Worm (Caenorhabditis elegans) whole organism, L4 larva: ENCODE results near the gene selt-1.1.

Experiments
- F10B5.3 ChIP-seq: sonication (generic microtip); optimal IDR thresholded peaks from 2 replicates; lab custom pipeline; 2016; ENCODE audit warnings: mild to moderate bottlenecking, missing genetic modification characterization, missing compliant biosample characterization
- F44E2.7 ChIP-seq: fragments of 200-800 bp; sonication (Bioruptor generic); IDR thresholded peaks from 2 replicates; pipeline ENCODE4 v2.1.2; 2022; ENCODE audit warnings: missing genetic modification characterization, missing compliant biosample characterization
- T20F7.1 ChIP-seq: fragments of 200-800 bp; sonication (Bioruptor generic); optimal IDR thresholded peaks from 2 replicates; lab custom pipeline; 2018; ENCODE audit warnings: mild to moderate bottlenecking, missing genetic modification characterization, missing compliant biosample characterization
- T26A8.4 ChIP-seq: fragments of 200-800 bp; sonication (Bioruptor generic); IDR thresholded peaks from 2 replicates; pipeline ENCODE4 v1.3.6; 2022; ENCODE audit warnings: missing genetic modification characterization, missing compliant biosample characterization
- Y75B8A.6 ChIP-seq: fragments of 200-800 bp; sonication (Bioruptor generic); IDR thresholded peaks from 2 replicates; pipeline ENCODE4 v1.3.6; 2022; ENCODE audit warnings: missing genetic modification reagents, missing genetic modification characterization, missing compliant biosample characterization
- ZK337.2 ChIP-seq: fragments of 200-800 bp; sonication (Bioruptor generic); IDR thresholded peaks from 2 replicates; pipeline ENCODE4 v1.3.6; 2022; ENCODE audit warnings: missing genetic modification reagents, missing genetic modification characterization, missing compliant biosample characterization
- aly-2 ChIP-seq: sonication (generic microtip); optimal IDR thresholded peaks from 2 replicates; lab custom pipeline; 2018; ENCODE audit warnings: missing biosample characterization, missing genetic modification characterization
- ceh-28 ChIP-seq: fragments of 150-350 bp; optimal IDR thresholded peaks from 2 replicates; lab custom pipeline; 2014; ENCODE audit warnings: missing biosample characterization, missing genetic modification reagents, missing genetic modification characterization
- ceh-62 ChIP-seq: sonication (generic microtip); optimal IDR thresholded peaks from 2 replicates; lab custom pipeline; 2017; ENCODE audit warnings: missing biosample characterization, missing genetic modification characterization
- ces-1 ChIP-seq: fragments of 150-350 bp; sonication (generic microtip); optimal IDR thresholded peaks from 4 replicates; lab custom pipeline; 2014; ENCODE audit warnings: missing biosample characterization, missing genetic modification reagents, missing genetic modification characterization
- cey-2 ChIP-seq: sonication (generic microtip); optimal IDR thresholded peaks from 3 replicates; lab custom pipeline; 2017; ENCODE audit warnings: missing genetic modification characterization, mild to moderate bottlenecking, missing compliant biosample characterization, antibody characterized with exemption, borderline replicate concordance; ENCODE audit not compliant: insufficient read depth
- ctbp-1 ChIP-seq: fragments of 200-800 bp; sonication (Bioruptor generic); IDR thresholded peaks from 2 replicates; pipeline ENCODE4 v1.3.6; 2022; ENCODE audit warnings: missing genetic modification reagents, missing genetic modification characterization, missing compliant biosample characterization
- daf-8 ChIP-seq: fragments of 200-800 bp; sonication (Bioruptor generic); IDR thresholded peaks from 2 replicates; pipeline ENCODE4 v1.3.6; 2022; ENCODE audit warnings: missing genetic modification characterization, missing compliant biosample characterization
- dmd-9 ChIP-seq: fragments of 200-800 bp; sonication (Bioruptor generic); IDR thresholded peaks from 2 replicates; pipeline ENCODE4 v1.3.6; 2022; ENCODE audit warnings: missing genetic modification reagents, missing genetic modification characterization, missing compliant biosample characterization
- dpl-1 ChIP-seq: fragments of 150-350 bp; optimal IDR thresholded peaks from 2 replicates; lab custom pipeline; 2014; ENCODE audit warnings: missing biosample characterization, missing genetic modification reagents, missing genetic modification characterization
- dve-1 ChIP-seq: sonication (generic microtip); optimal IDR thresholded peaks from 2 replicates; lab custom pipeline; 2017; ENCODE audit warnings: antibody characterized with exemption, mild to moderate bottlenecking, missing genetic modification characterization, missing compliant biosample characterization; ENCODE audit not compliant: insufficient read depth
- egl-43 ChIP-seq: fragments of 200-800 bp; sonication (Bioruptor generic); IDR thresholded peaks from 2 replicates; pipeline ENCODE4 v1.3.6; 2022; ENCODE audit warnings: missing genetic modification reagents, missing genetic modification characterization, missing compliant biosample characterization
- fkh-10 ChIP-seq: fragments of 150-350 bp; optimal IDR thresholded peaks from 2 replicates; lab custom pipeline; 2014; ENCODE audit warnings: missing biosample characterization, missing genetic modification reagents, missing genetic modification characterization
- gei-8 ChIP-seq: fragments of 200-800 bp; sonication (Bioruptor generic); optimal IDR thresholded peaks from 2 replicates; lab custom pipeline; 2018; ENCODE audit warnings: mild to moderate bottlenecking, missing genetic modification characterization, missing compliant biosample characterization
- hif-1 ChIP-seq, 2 experiments: sonication (generic microtip); optimal IDR thresholded peaks; 2 replicates each; lab custom pipeline; 2016 to 2017; ENCODE audit warnings: missing compliant biosample characterization in 2 of 2, missing genetic modification characterization in 2 of 2, missing genetic modification reagents in 2 of 2, missing genotype in 2 of 2, mild to moderate bottlenecking in 1 of 2
- hlh-11 ChIP-seq: fragments of 200-800 bp; sonication (Bioruptor generic); optimal IDR thresholded peaks from 2 replicates; lab custom pipeline; 2018; ENCODE audit warnings: mild to moderate bottlenecking, missing genetic modification characterization, missing compliant biosample characterization
- hlh-30 ChIP-seq: sonication (generic microtip); optimal IDR thresholded peaks from 2 replicates; lab custom pipeline; 2017; ENCODE audit warnings: antibody characterized with exemption, mild to moderate bottlenecking, missing genetic modification characterization, missing compliant biosample characterization; ENCODE audit not compliant: insufficient read depth
- hmg-1.1 ChIP-seq: fragments of 200-800 bp; sonication (Bioruptor generic); IDR thresholded peaks from 2 replicates; pipeline ENCODE4 v1.3.6; 2022; ENCODE audit warnings: missing genetic modification reagents, missing genetic modification characterization, missing compliant biosample characterization
- lim-7 ChIP-seq: fragments of 200-800 bp; sonication (Bioruptor generic); IDR thresholded peaks from 2 replicates; pipeline ENCODE4 v1.3.6; 2022; ENCODE audit warnings: missing genetic modification characterization, missing compliant biosample characterization
- lin-13 ChIP-seq: fragments of 150-350 bp; optimal IDR thresholded peaks from 2 replicates; lab custom pipeline; 2014; ENCODE audit warnings: missing biosample characterization, missing genetic modification reagents, missing genetic modification characterization
- lin-29 ChIP-seq: fragments of 200-800 bp; sonication (Bioruptor generic); IDR thresholded peaks from 2 replicates; pipeline ENCODE4 v1.3.6; 2022; ENCODE audit warnings: missing genetic modification reagents, missing genetic modification characterization, missing compliant biosample characterization
- lin-38 ChIP-seq: fragments of 200-800 bp; sonication (Bioruptor generic); IDR thresholded peaks from 2 replicates; pipeline ENCODE4 v1.3.6; 2022; ENCODE audit warnings: missing genetic modification reagents, missing genetic modification characterization, missing compliant biosample characterization
- lin-39 ChIP-seq: fragments of 150-350 bp; optimal IDR thresholded peaks from 2 replicates; lab custom pipeline; 2014; ENCODE audit warnings: missing biosample characterization, missing genetic modification reagents, missing genetic modification characterization
- madf-9 ChIP-seq: fragments of 200-800 bp; sonication (Bioruptor generic); conservative IDR thresholded peaks from 2 replicates; pipeline ENCODE4 v1.3.6; 2022; ENCODE audit warnings: missing genetic modification reagents, missing genetic modification characterization, missing compliant biosample characterization
- nhr-10 ChIP-seq: fragments of 150-350 bp; optimal IDR thresholded peaks from 2 replicates; lab custom pipeline; 2014; ENCODE audit warnings: missing biosample characterization, missing genetic modification characterization
- nhr-102 ChIP-seq: sonication (generic microtip); optimal IDR thresholded peaks from 2 replicates; lab custom pipeline; 2016; ENCODE audit warnings: mild to moderate bottlenecking, missing genetic modification characterization, moderate library complexity, missing compliant biosample characterization
- nhr-11 ChIP-seq: fragments of 150-350 bp; optimal IDR thresholded peaks from 2 replicates; lab custom pipeline; 2014; ENCODE audit warnings: missing biosample characterization, missing genetic modification characterization
- nhr-41 ChIP-seq: fragments of 200-800 bp; sonication (Bioruptor generic); IDR thresholded peaks from 2 replicates; pipeline ENCODE4 v1.3.6; 2022; ENCODE audit warnings: missing genetic modification reagents, missing genetic modification characterization, missing compliant biosample characterization
- nhr-48 ChIP-seq: sonication (generic microtip); optimal IDR thresholded peaks from 2 replicates; lab custom pipeline; 2016; ENCODE audit warnings: mild to moderate bottlenecking, missing genetic modification characterization, missing compliant biosample characterization
- nhr-77 ChIP-seq: fragments of 150-350 bp; optimal IDR thresholded peaks from 2 replicates; lab custom pipeline; 2014; ENCODE audit warnings: missing biosample characterization, missing genetic modification characterization
- php-3 ChIP-seq: fragments of 200-800 bp; sonication (Bioruptor generic); IDR thresholded peaks from 2 replicates; pipeline ENCODE4 v1.3.6; 2022; ENCODE audit warnings: missing genetic modification reagents, missing genetic modification characterization, missing compliant biosample characterization
- saeg-2 ChIP-seq: fragments of 200-800 bp; sonication (Bioruptor generic); IDR thresholded peaks from 2 replicates; pipeline ENCODE4 v1.3.6; 2022; ENCODE audit warnings: missing genetic modification reagents, missing genetic modification characterization, missing compliant biosample characterization
- sdz-12 ChIP-seq: fragments of 200-800 bp; sonication (Bioruptor generic); optimal IDR thresholded peaks from 2 replicates; lab custom pipeline; 2018; ENCODE audit warnings: mild to moderate bottlenecking, missing genetic modification characterization, missing compliant biosample characterization
- snpc-4 ChIP-seq: fragments of 150-350 bp; optimal IDR thresholded peaks from 2 replicates; lab custom pipeline; 2014; ENCODE audit warnings: missing biosample characterization, missing genetic modification characterization
- spr-1 ChIP-seq: sonication (generic microtip); optimal IDR thresholded peaks from 2 replicates; lab custom pipeline; 2016; ENCODE audit warnings: mild to moderate bottlenecking, missing genetic modification characterization, missing compliant biosample characterization
- spr-3 ChIP-seq: fragments of 200-800 bp; sonication (Bioruptor generic); optimal IDR thresholded peaks from 2 replicates; lab custom pipeline; 2018; ENCODE audit warnings: mild to moderate bottlenecking, missing genetic modification characterization, missing compliant biosample characterization
- tag-97 ChIP-seq: fragments of 200-800 bp; sonication (Bioruptor generic); IDR thresholded peaks from 2 replicates; pipeline ENCODE4 v1.3.6; 2022; ENCODE audit warnings: missing genetic modification characterization, missing compliant biosample characterization
- unc-39 ChIP-seq: sonication (generic microtip); optimal IDR thresholded peaks from 2 replicates; lab custom pipeline; 2017; ENCODE audit warnings: missing biosample characterization, missing genetic modification characterization
- unc-62 ChIP-seq, 3 experiments: fragments of 150-350 bp in 1 of 3; sonication (generic microtip); optimal IDR thresholded peaks in 2 of 3; peaks in 1 of 3; 1 replicate in 1 of 3; 2 replicates in 2 of 3; lab custom pipeline; 2014 to 2017; ENCODE audit warnings: missing biosample characterization in 3 of 3, missing genetic modification characterization in 3 of 3, missing genetic modification reagents in 3 of 3, missing genotype in 1 of 3
- vab-7 ChIP-seq: fragments of 200-800 bp; sonication (Bioruptor generic); IDR thresholded peaks from 2 replicates; pipeline ENCODE4 v1.3.6; 2022; ENCODE audit warnings: missing genetic modification reagents, missing genetic modification characterization, missing compliant biosample characterization
- zag-1 ChIP-seq: fragments of 150-350 bp; optimal IDR thresholded peaks from 2 replicates; lab custom pipeline; 2014; ENCODE audit warnings: missing biosample characterization, missing genetic modification characterization
- zip-11 ChIP-seq: fragments of 200-800 bp; sonication (Bioruptor generic); IDR thresholded peaks from 2 replicates; pipeline ENCODE4 v1.3.6; 2022; ENCODE audit warnings: missing genetic modification characterization, missing compliant biosample characterization
- zip-2 ChIP-seq: fragments of 150-350 bp; optimal IDR thresholded peaks from 2 replicates; lab custom pipeline; 2014; ENCODE audit warnings: missing biosample characterization, missing genetic modification characterization
- ztf-11 ChIP-seq: fragments of 150-350 bp; optimal IDR thresholded peaks from 2 replicates; lab custom pipeline; 2014; ENCODE audit warnings: missing biosample characterization, missing genetic modification characterization

selt-1.1 gene

DNA sequence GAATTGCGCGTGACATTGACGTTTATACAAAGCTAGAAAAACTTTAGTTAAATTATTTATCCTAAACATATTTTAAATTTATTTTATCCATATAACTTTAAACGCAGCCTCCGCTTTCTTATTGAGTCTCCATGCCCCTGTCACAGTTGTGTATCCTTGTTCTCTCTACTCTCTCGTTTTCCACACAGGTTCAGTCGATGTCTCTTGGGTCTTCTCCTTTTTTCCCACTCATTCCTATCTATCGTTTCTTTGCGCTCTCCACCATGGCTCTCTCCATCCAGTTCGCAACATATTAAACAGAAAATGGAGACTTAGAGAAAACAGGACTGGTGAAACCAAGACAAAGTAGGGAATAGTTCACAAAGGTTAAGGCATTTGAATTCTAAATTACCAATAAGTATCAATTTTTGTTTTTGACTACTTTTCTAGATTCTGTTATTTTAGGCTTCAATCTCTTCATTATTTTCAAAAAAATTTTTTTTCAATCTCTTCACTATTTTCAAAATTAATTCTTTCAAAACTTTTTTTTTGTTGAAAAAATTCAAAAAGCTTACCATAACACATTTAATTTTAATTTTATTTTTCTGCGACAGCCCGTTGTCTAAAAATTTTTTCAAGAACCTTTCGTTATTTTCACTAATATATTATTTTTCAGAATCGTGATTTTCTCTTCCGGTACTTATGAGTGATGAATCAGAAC is 24.1 kb downstream of the selt-1.1 start, which contains the start of gene sdc-2 (continued):
- TF ChIP-seq T26A8.4 (GFP tag; lab: Robert Waterston, UW) (peak; percentile 78), ZK337.2 (GFP tag; lab: Robert Waterston, UW) (no peak), ztf-11 (tag; lab: Kevin White, UChicago) (no peak), nhr-48 (tag; lab: Kevin White, UChicago) (no peak), nhr-77 (tag; lab: Kevin White, UChicago) (peak; percentile 96), madf-9 (GFP tag; lab: Robert Waterston, UW) (peak; percentile 26; the same call in 1 of the 2 replicates), spr-1 (tag; lab: Kevin White, UChicago) (peak; percentile 70), zip-2 (tag; lab: Kevin White, UChicago) (peak; percentile 63), lin-39 (tag; lab: Kevin White, UChicago) (no peak), fkh-10 (peak; percentile 61), unc-39 (tag; lab: Kevin White, UChicago) (no peak), hlh-30 (tag; lab: Kevin White, UChicago) (peak; percentile 80), aly-2 (tag; lab: Kevin White, UChicago) (no peak), nhr-41 (GFP tag; lab: Robert Waterston, UW) (no peak; the same call in 1 of the 2 replicates), nhr-102 (peak; percentile 91), zag-1 (tag; lab: Kevin White, UChicago) (no peak), cey-2 (tag; lab: Kevin White, UChicago) (no peak), F10B5.3 (peak; percentile 30), gei-8 (GFP tag; lab: Kevin White, UChicago) (no peak), hmg-1.1 (GFP tag; lab: Robert Waterston, UW) (peak; percentile 90), php-3 (peak; percentile 50; the same call in 1 of the 2 replicates), saeg-2 (GFP tag; lab: Robert Waterston, UW) (0 out of 2 replicates have a peak, but pooled peaks have one; percentile 66), Y75B8A.6 (no peak), ceh-62 (tag; lab: Kevin White, UChicago) (no peak), sdz-12 (GFP tag; lab: Kevin White, UChicago) (no peak), vab-7 (peak; percentile 53; the same call in 1 of the 2 replicates), daf-8 (GFP tag; lab: Robert Waterston, UW) (no peak), nhr-10 (tag; lab: Kevin White, UChicago) (no peak), lin-13 (GFP tag; lab: Kevin White, UChicago) (peak; percentile 79), hlh-11 (tag; lab: Kevin White, UChicago) (peak; percentile 87), lin-38 (GFP tag; lab: Robert Waterston, UW) (no peak), zip-11 (GFP tag; lab: Robert Waterston, UW) (no peak), egl-43 (GFP tag; lab: Robert Waterston, UW) (no peak), lin-29 (GFP tag; lab: Robert Waterston, UW) (no peak), tag-97 (no peak), ctbp-1 (GFP tag; lab: Robert Waterston, UW) (peak; percentile 53; the same call in 1 of the 2 replicates), unc-62 (GFP tag; optimal IDR thresholded peaks at IDR 0.05 in 1 of 2; lab: Kevin White, UChicago) (peak in 1 of 2 experiments; percentile 98), unc-62 (tag; optimal IDR thresholded peaks at IDR 0.05; lab: Kevin White, UChicago) (no peak)
- TF ChIP-seq, all 104 proteins: peak for 41

- TF ChIP-seq F44E2.7 (GFP tag; lab: Robert Waterston, UW) (no peak), nhr-11 (no peak), spr-3 (GFP tag; lab: Kevin White, UChicago) (no peak), nhr-48 (tag; lab: Kevin White, UChicago) (peak; percentile 41), lim-7 (GFP tag; lab: Robert Waterston, UW) (no peak), dmd-9 (GFP tag; lab: Robert Waterston, UW) (no peak), T20F7.1 (GFP tag; lab: Kevin White, UChicago) (peak; percentile 41), dpl-1 (GFP tag; lab: Kevin White, UChicago) (no peak), zip-11 (GFP tag; lab: Robert Waterston, UW) (no peak), ces-1 (GFP tag; lab: Kevin White, UChicago) (no peak), hif-1 (tag; optimal IDR thresholded peaks at IDR 0.05; lab: Kevin White, UChicago) (peak in 1 of 2 experiments; percentile 15), ceh-28 (no peak), snpc-4 (no peak), dve-1 (tag; lab: Kevin White, UChicago) (peak; percentile 87), saeg-2 (GFP tag; lab: Robert Waterston, UW) (no peak)
These were observed 27.2 kb downstream of the selt-1.1 start, which contains the start of gene hpo-34 for ce11 chrX:11519016-11519509. Gene hpo-34, minus strand, starts transcription at chrX:11519066.
